Fruit fly (Drosophila melanogaster): Measurements from ENCODE around the gene CG15601.

The CG15601 gene

dm6 chrX:15709624-15709983 is 843 bp upstream of the CG15601 start:
- TF ChIP-seq YL-1 (GFP tag; optimal IDR thresholded peaks at IDR 0.05) (no peak), fd102C (GFP tag; optimal IDR thresholded peaks at IDR 0.05) (no peak), B-H2 (GFP tag; optimal IDR thresholded peaks at IDR 0.05) (no peak), Hr39 (optimal IDR thresholded peaks at IDR 0.05) (no peak), dysf (GFP tag; IDR thresholded peaks at IDR 0.05) (0 out of 3 replicates have a peak, but pooled peaks have one; percentile 10), NfI (GFP tag; optimal IDR thresholded peaks at IDR 0.05) (no peak), odd (GFP tag; optimal IDR thresholded peaks at IDR 0.05) (no peak), CG1832 (GFP tag; optimal IDR thresholded peaks at IDR 0.05) (peak; percentile 84), Doc3 (GFP tag; IDR thresholded peaks at IDR 0.05; ENCODE audit: partially characterized antibody) (no peak), CHES-1-like (GFP tag; optimal IDR thresholded peaks at IDR 0.05) (no peak), CG17385 (GFP tag; optimal IDR thresholded peaks at IDR 0.05) (no peak), vfl (GFP tag; optimal IDR thresholded peaks at IDR 0.05) (no peak), lilli (GFP tag; optimal IDR thresholded peaks at IDR 0.05) (peak; percentile 9), sob (GFP tag; IDR thresholded peaks at IDR 0.05) (0 out of 2 replicates have a peak, but pooled peaks have one; percentile 31), eyg (GFP tag; optimal IDR thresholded peaks at IDR 0.05) (no peak), Dek (tag; optimal IDR thresholded peaks at IDR 0.05) (peak; percentile 15), Hr51 (GFP tag; optimal IDR thresholded peaks at IDR 0.05) (no peak), so (GFP tag; IDR thresholded peaks at IDR 0.05) (no peak), ash1 (GFP tag; optimal IDR thresholded peaks at IDR 0.05) (no peak), CG43689 (GFP tag; IDR thresholded peaks at IDR 0.05) (no peak), oc (tag; optimal IDR thresholded peaks at IDR 0.05) (no peak), CG17361 (GFP tag; IDR thresholded peaks at IDR 0.05) (no peak), CG2116 (GFP tag; optimal IDR thresholded peaks at IDR 0.05) (no peak), tgo (GFP tag; IDR thresholded peaks at IDR 0.05) (0 out of 3 replicates have a peak, but pooled peaks have one; percentile 34), Trl (optimal IDR thresholded peaks at IDR 0.05) (peak in 1 of 2 experiments; percentile 28), Trl (GFP tag; optimal IDR thresholded peaks at IDR 0.05) (no peak), HmgZ (tag; optimal IDR thresholded peaks at IDR 0.05) (no peak), otp (GFP tag; IDR thresholded peaks at IDR 0.05) (0 out of 3 replicates have a peak, but pooled peaks have one; percentile 12), CG11456 (GFP tag; IDR thresholded peaks at IDR 0.05) (peak; percentile 52; the same call in 1 of the 3 replicates), CG17912 (GFP tag; optimal IDR thresholded peaks at IDR 0.05) (no peak), CG1603 (tag; optimal IDR thresholded peaks at IDR 0.05) (peak; percentile 22), sr (GFP tag; IDR thresholded peaks at IDR 0.05) (0 out of 3 replicates have a peak, but pooled peaks have one; percentile 38), chinmo (GFP tag; IDR thresholded peaks at IDR 0.05; ENCODE audit: partially characterized antibody) (0 out of 4 replicates have a peak, but pooled peaks have one; percentile 8), CG10274 (GFP tag; optimal IDR thresholded peaks at IDR 0.05) (peak; percentile 12), exex (tag; optimal IDR thresholded peaks at IDR 0.05) (no peak), CG10979 (tag; optimal IDR thresholded peaks at IDR 0.05) (peak; percentile 1), chm (GFP tag; IDR thresholded peaks at IDR 0.05) (no peak), Nf-YB (GFP tag; optimal IDR thresholded peaks at IDR 0.05) (no peak), CG14860 (GFP tag; IDR thresholded peaks at IDR 0.05; ENCODE audit: partially characterized antibody) (no peak), CG1024 (GFP tag; IDR thresholded peaks at IDR 0.05) (no peak), pros (GFP tag; optimal IDR thresholded peaks at IDR 0.05) (no peak), CG18011 (GFP tag; optimal IDR thresholded peaks at IDR 0.05) (no peak), Chrac-16 (GFP tag; optimal IDR thresholded peaks at IDR 0.05) (no peak), tin (GFP tag; optimal IDR thresholded peaks at IDR 0.05) (no peak), NK7.1 (GFP tag; optimal IDR thresholded peaks at IDR 0.05) (no peak), CG10959 (GFP tag; IDR thresholded peaks at IDR 0.05) (no peak), CG34224 (GFP tag; IDR thresholded peaks at IDR 0.05; ENCODE audit: partially characterized antibody) (no peak), BtbVII (GFP tag; optimal IDR thresholded peaks at IDR 0.05) (no peak), CG17568 (GFP tag; optimal IDR thresholded peaks at IDR 0.05) (no peak), tna (GFP tag; IDR thresholded peaks at IDR 0.05; ENCODE audit: partially characterized antibody) (no peak), CG1792 (GFP tag; optimal IDR thresholded peaks at IDR 0.05) (no peak)

Data from whole organism, embryonic.